Worm (Caenorhabditis elegans) whole organism, L1 larva: ENCODE data around the gene ncs-6.

Experiments
- ceh-82 ChIP-seq, 3 experiments: fragments of 150-350 bp in 1 of 3; sonication (generic microtip) in 2 of 3; optimal IDR thresholded peaks; 2 replicates each; lab custom pipeline; 2014 to 2017; ENCODE audit warnings: missing biosample characterization in 3 of 3, missing genetic modification characterization in 3 of 3
- ces-1 ChIP-seq: fragments of 150-350 bp; optimal IDR thresholded peaks from 2 replicates; lab custom pipeline; 2014; ENCODE audit warnings: missing biosample characterization, missing genetic modification reagents, missing genetic modification characterization
- isw-1 ChIP-seq: fragments of 200-800 bp; sonication (Bioruptor generic); IDR thresholded peaks from 2 replicates; pipeline ENCODE4 v1.3.6; 2022; ENCODE audit warnings: missing genetic modification characterization, missing compliant biosample characterization
- lin-13 ChIP-seq: fragments of 150-350 bp; optimal IDR thresholded peaks from 2 replicates; lab custom pipeline; 2014; ENCODE audit warnings: missing biosample characterization, missing genetic modification reagents, missing genetic modification characterization
- lsy-2 ChIP-seq, 2 experiments: fragments of 150-350 bp; optimal IDR thresholded peaks; 2 replicates each; lab custom pipeline; 2014; ENCODE audit warnings: missing biosample characterization in 2 of 2, missing genetic modification characterization in 2 of 2
- mdl-1 ChIP-seq, 2 experiments: fragments of 150-350 bp; optimal IDR thresholded peaks; 2 replicates each; lab custom pipeline; 2014 to 2017; ENCODE audit warnings: missing biosample characterization in 2 of 2, missing genetic modification characterization in 2 of 2, inconsistent platforms in 1 of 2
- nhr-237 ChIP-seq: fragments of 150-350 bp; optimal IDR thresholded peaks from 2 replicates; lab custom pipeline; 2014; ENCODE audit warnings: missing biosample characterization, missing genetic modification characterization
- nhr-85 ChIP-seq: sonication (generic microtip); peaks from one replicate; lab custom pipeline; 2016; ENCODE audit warnings: missing genetic modification characterization, inconsistent platforms, missing compliant biosample characterization
- pqm-1 ChIP-seq: sonication (generic microtip); optimal IDR thresholded peaks from 3 replicates; lab custom pipeline; 2017; ENCODE audit warnings: missing biosample characterization, missing genetic modification characterization
- swsn-7 ChIP-seq: sonication (generic microtip); optimal IDR thresholded peaks from 2 replicates; lab custom pipeline; 2016; ENCODE audit warnings: missing genetic modification characterization, missing compliant biosample characterization
- unc-86 ChIP-seq: sonication (generic microtip); optimal IDR thresholded peaks from 2 replicates; lab custom pipeline; 2016; ENCODE audit warnings: missing genetic modification characterization, missing compliant biosample characterization
- ztf-11 ChIP-seq, 2 experiments: sonication (generic microtip); optimal IDR thresholded peaks; 2 replicates each; lab custom pipeline; 2016 to 2017; ENCODE audit warnings: missing genetic modification characterization in 2 of 2, missing biosample characterization in 1 of 2, missing compliant biosample characterization in 1 of 2
- ztf-4 ChIP-seq: fragments of 150-350 bp; optimal IDR thresholded peaks from 2 replicates; lab custom pipeline; 2014; ENCODE audit warnings: missing biosample characterization, missing genetic modification characterization

- TF ChIP-seq pqm-1 (tag; lab: Kevin White, UChicago) (no peak), ceh-82 (tag; optimal IDR thresholded peaks at IDR 0.05; lab: Kevin White, UChicago) (peak in 2 of 3 experiments; percentile 21 to 29), lsy-2 (tag; optimal IDR thresholded peaks at IDR 0.05; lab: Kevin White, UChicago) (peak; percentile 36 to 47), lin-13 (no peak), swsn-7 (tag; lab: Kevin White, UChicago) (no peak), ztf-11 (tag; optimal IDR thresholded peaks at IDR 0.05; lab: Kevin White, UChicago) (no peak), unc-86 (tag; lab: Kevin White, UChicago) (peak; percentile 12), isw-1 (GFP tag; lab: Robert Waterston, UW) (no peak), nhr-85 (tag; lab: Kevin White, UChicago) (no peak), mdl-1 (tag; optimal IDR thresholded peaks at IDR 0.05; lab: Kevin White, UChicago) (no peak), nhr-237 (no peak), ztf-4 (tag; lab: Kevin White, UChicago) (no peak), ces-1 (GFP tag; lab: Kevin White, UChicago) (no peak)
Measured at ce11 chrII:3547282-3547681, 19.0 kb upstream of the ncs-6 start.
